Worm (Caenorhabditis elegans): Measurements from ENCODE around the gene F54C8.1.

Gene F54C8.1

ce11 chrIII:9462785-9463467, 23.4 kb downstream of the F54C8.1 start (continued):
- no peak for TF ChIP-seq hlh-12 (tag; optimal IDR thresholded peaks at IDR 0.05)
- no peak for TF ChIP-seq aptf-2 (GFP tag; conservative IDR thresholded peaks at IDR 0.05)
- no peak for TF ChIP-seq B0261.1 (tag; optimal IDR thresholded peaks at IDR 0.05)
- TF ChIP-seq ceh-27 (GFP tag; optimal IDR thresholded peaks at IDR 0.05) = no peak
- TF ChIP-seq ets-4 (GFP tag; optimal IDR thresholded peaks at IDR 0.05) = no peak
- no peak for TF ChIP-seq egl-44 (GFP tag; IDR thresholded peaks at IDR 0.05)
- TF ChIP-seq T07F8.4 (tag; optimal IDR thresholded peaks at IDR 0.05) = no peak
- TF ChIP-seq gei-17 (GFP tag; optimal IDR thresholded peaks at IDR 0.05) = no peak
- TF ChIP-seq F37B4.10 (GFP tag; IDR thresholded peaks at IDR 0.05) = no peak
- TF ChIP-seq pbrm-1 (GFP tag; IDR thresholded peaks at IDR 0.05) = no peak
- TF ChIP-seq snpc-3.4 (tag; optimal IDR thresholded peaks at IDR 0.05) = no peak
- peak; percentile 43 for TF ChIP-seq tbx-9 (tag; optimal IDR thresholded peaks at IDR 0.05; ENCODE audit: borderline replicate concordance)
- TF ChIP-seq cebp-2 (GFP tag; IDR thresholded peaks at IDR 0.05) = no peak
- no peak for TF ChIP-seq ztf-3 (GFP tag; optimal IDR thresholded peaks at IDR 0.05)
- TF ChIP-seq F57A8.1 (GFP tag; optimal IDR thresholded peaks at IDR 0.05) = no peak
- 0 out of 2 replicates have a peak, but pooled peaks have one; percentile 20 for TF ChIP-seq mcd-1 (GFP tag; IDR thresholded peaks at IDR 0.05)
- TF ChIP-seq athp-1 (tag; optimal IDR thresholded peaks at IDR 0.05) = peak; percentile 77
- TF ChIP-seq madf-6 (GFP tag; IDR thresholded peaks at IDR 0.05) = peak; percentile 41; the same call in 1 of the 2 replicates
- TF ChIP-seq B0035.1 (tag; optimal IDR thresholded peaks at IDR 0.05) = peak; percentile 20
- no peak for TF ChIP-seq die-1 (tag; optimal IDR thresholded peaks at IDR 0.05)
- no peak for TF ChIP-seq bed-2 (GFP tag; IDR thresholded peaks at IDR 0.05)
- peak; percentile 75 for TF ChIP-seq Y95B8A.8 (GFP tag; IDR thresholded peaks at IDR 0.05)
- TF ChIP-seq attf-5 (GFP tag; optimal IDR thresholded peaks at IDR 0.05) = no peak
- TF ChIP-seq snpc-4 (GFP tag; optimal IDR thresholded peaks at IDR 0.05) = no peak
- peak in 1 of 4 experiments; percentile 40 for TF ChIP-seq snpc-4 (tag; optimal IDR thresholded peaks at IDR 0.05)
- TF ChIP-seq sea-2 (GFP tag; IDR thresholded peaks at IDR 0.05) = no peak
- peak; percentile 30 for TF ChIP-seq tlf-1 (GFP tag; optimal IDR thresholded peaks at IDR 0.05)
- no peak for TF ChIP-seq lsy-27 (tag; optimal IDR thresholded peaks at IDR 0.05; ENCODE audit: borderline replicate concordance, insufficient read depth)
- no peak for TF ChIP-seq F23B12.7 (tag; optimal IDR thresholded peaks at IDR 0.05; ENCODE audit: insufficient read depth)
- TF ChIP-seq lsl-1 (GFP tag; optimal IDR thresholded peaks at IDR 0.05) = peak; percentile 1
- no peak for TF ChIP-seq aptf-3 (GFP tag; IDR thresholded peaks at IDR 0.05)

- no peak for TF ChIP-seq attf-6 (GFP tag; IDR thresholded peaks at IDR 0.05)
- 0 out of 2 replicates have a peak, but pooled peaks have one; percentile 9 for TF ChIP-seq dox-1 (GFP tag; IDR thresholded peaks at IDR 0.05)
- no peak for TF ChIP-seq tlf-1 (GFP tag; optimal IDR thresholded peaks at IDR 0.05)
- TF ChIP-seq dpl-1 (GFP tag; optimal IDR thresholded peaks at IDR 0.05) = no peak
- peak in 1 of 2 experiments; percentile 29 for TF ChIP-seq rec-8 (tag; optimal IDR thresholded peaks at IDR 0.05)
- TF ChIP-seq cebp-1 (GFP tag; IDR thresholded peaks at IDR 0.05) = no peak
- TF ChIP-seq cebp-1 (tag; optimal IDR thresholded peaks at IDR 0.05) = peak; percentile 22
- TF ChIP-seq lin-35 (GFP tag; optimal IDR thresholded peaks at IDR 0.05) = peak in 1 of 3 experiments; percentile 45
- peak; percentile 21 for TF ChIP-seq F22D6.2 (tag; optimal IDR thresholded peaks at IDR 0.05)
- TF ChIP-seq snpc-4 (GFP tag; optimal IDR thresholded peaks at IDR 0.05) = no peak
- peak in 1 of 4 experiments; percentile 36 for TF ChIP-seq snpc-4 (tag; optimal IDR thresholded peaks at IDR 0.05)
- peak; percentile 84 for TF ChIP-seq ZK185.1 (tag; optimal IDR thresholded peaks at IDR 0.05; ENCODE audit: poor library complexity, severe bottlenecking)
- no peak for TF ChIP-seq zfh-2 (GFP tag; conservative IDR thresholded peaks at IDR 0.05)
- peak; percentile 9 for TF ChIP-seq hrde-1 (tag; optimal IDR thresholded peaks at IDR 0.05; ENCODE audit: borderline replicate concordance)
- TF ChIP-seq lin-40 (tag; optimal IDR thresholded peaks at IDR 0.05) = peak; percentile 33
- no peak for TF ChIP-seq hsf-1 (GFP tag; IDR thresholded peaks at IDR 0.05)
- peak; percentile 8 for TF ChIP-seq K12H6.12 (tag; optimal IDR thresholded peaks at IDR 0.05)
- TF ChIP-seq lsl-1 (GFP tag; optimal IDR thresholded peaks at IDR 0.05) = peak; percentile 24
- peak; percentile 41; the same call in 1 of the 2 replicates for TF ChIP-seq madf-6 (GFP tag; IDR thresholded peaks at IDR 0.05)
- TF ChIP-seq F23B12.7 (tag; optimal IDR thresholded peaks at IDR 0.05; ENCODE audit: insufficient read depth) = no peak
- TF ChIP-seq nfya-2 (GFP tag; IDR thresholded peaks at IDR 0.05) = no peak
Observed at ce11 chrIII:9465424-9465823, 25.9 kb downstream of the F54C8.1 start, which contains the start of gene B0464.9. TSS of gene B0464.9 (plus strand) at chrIII:9465767.
